Worm (Caenorhabditis elegans): ENCODE data around the gene gst-17.

Gene gst-17

ce11 chrII:13624330-13624729, 6.3 kb downstream of the gst-17 start, which contains the start of gene gst-16:
TSS of gene gst-16 (minus strand) at chrII:13624440.
- peak; percentile 9 for TF ChIP-seq lin-14 (GFP tag; optimal IDR thresholded peaks at IDR 0.05)
- peak; percentile 9 for TF ChIP-seq nhr-20 (tag; optimal IDR thresholded peaks at IDR 0.05)
- no peak for TF ChIP-seq efl-1 (optimal IDR thresholded peaks at IDR 0.05)
- TF ChIP-seq efl-1 (GFP tag; optimal IDR thresholded peaks at IDR 0.05 in 1 of 2), result peak in 1 of 2 experiments; percentile 82
- peak; percentile 97 for TF ChIP-seq skn-1 (tag; optimal IDR thresholded peaks at IDR 0.05)
- no peak for TF ChIP-seq fkh-8 (tag; optimal IDR thresholded peaks at IDR 0.05)
- no peak for TF ChIP-seq unc-130 (tag; optimal IDR thresholded peaks at IDR 0.05)

- TF ChIP-seq nhr-20 (tag; optimal IDR thresholded peaks at IDR 0.05) (peak; percentile 71), fkh-4 (tag; optimal IDR thresholded peaks at IDR 0.05; ENCODE audit: borderline replicate concordance) (no peak), egl-27 (tag; optimal IDR thresholded peaks at IDR 0.05) (no peak), snu-23 (GFP tag; optimal IDR thresholded peaks at IDR 0.05) (peak; percentile 4), nhr-85 (tag) (peak; percentile 77), nhr-71 (tag; optimal IDR thresholded peaks at IDR 0.05) (peak; percentile 29), ceh-63 (GFP tag; optimal IDR thresholded peaks at IDR 0.05) (no peak), pag-3 (tag; optimal IDR thresholded peaks at IDR 0.05; ENCODE audit: borderline replicate concordance, insufficient read depth) (no peak), fkh-8 (tag; optimal IDR thresholded peaks at IDR 0.05) (peak; percentile 2), lin-14 (GFP tag; optimal IDR thresholded peaks at IDR 0.05) (peak; percentile 50), skn-1 (tag; optimal IDR thresholded peaks at IDR 0.05) (peak; percentile 86)
Observed at ce11 chrII:13617808-13618207, 12.8 kb downstream of the gst-17 start, which contains the start of gene gst-12. TSS of gene gst-12 (minus strand) at chrII:13618061.

- TF ChIP-seq lin-15B (tag; optimal IDR thresholded peaks at IDR 0.05), result no peak
- TF ChIP-seq elt-2 (tag; optimal IDR thresholded peaks at IDR 0.05), result no peak
- no peak for TF ChIP-seq C34B4.2 (tag; optimal IDR thresholded peaks at IDR 0.05)
- no peak for TF ChIP-seq jun-1 (tag; optimal IDR thresholded peaks at IDR 0.05)
- no peak for TF ChIP-seq ces-1 (GFP tag; optimal IDR thresholded peaks at IDR 0.05)
- TF ChIP-seq unc-86 (tag; optimal IDR thresholded peaks at IDR 0.05), result no peak
- TF ChIP-seq dsc-1 (tag; optimal IDR thresholded peaks at IDR 0.05), result no peak
- TF ChIP-seq nhr-71 (tag; optimal IDR thresholded peaks at IDR 0.05), result peak; percentile 12
- no peak for TF ChIP-seq isw-1 (GFP tag; IDR thresholded peaks at IDR 0.05)
- peak; percentile 72 for TF ChIP-seq nhr-20 (tag; optimal IDR thresholded peaks at IDR 0.05)
- TF ChIP-seq nhr-90 (tag; optimal IDR thresholded peaks at IDR 0.05; ENCODE audit: poor library complexity), result no peak
- no peak for TF ChIP-seq efl-3 (GFP tag; optimal IDR thresholded peaks at IDR 0.05)
- TF ChIP-seq F16B12.6 (tag; optimal IDR thresholded peaks at IDR 0.05), result no peak
Observed at ce11 chrII:13616000-13616399, 14.6 kb downstream of the gst-17 start, which contains the start of gene gst-14. TSS of gene gst-14 (minus strand) at chrII:13616100.

- no peak for TF ChIP-seq hlh-17 (GFP tag; optimal IDR thresholded peaks at IDR 0.05; ENCODE audit: borderline replicate concordance)
- peak; percentile 4 for TF ChIP-seq fkh-8 (tag; optimal IDR thresholded peaks at IDR 0.05)
- TF ChIP-seq hlh-4 (tag; optimal IDR thresholded peaks at IDR 0.05), result no peak
- no peak for TF ChIP-seq grh-1 (GFP tag; IDR thresholded peaks at IDR 0.05)
- no peak for TF ChIP-seq ces-1 (GFP tag; optimal IDR thresholded peaks at IDR 0.05)
- no peak for TF ChIP-seq egl-27 (tag; optimal IDR thresholded peaks at IDR 0.05)
- no peak for TF ChIP-seq C34B4.2 (tag; optimal IDR thresholded peaks at IDR 0.05)
- TF ChIP-seq nhr-47 (tag; optimal IDR thresholded peaks at IDR 0.05), result no peak
- no peak for TF ChIP-seq irx-1 (tag; optimal IDR thresholded peaks at IDR 0.05)
- TF ChIP-seq nhr-20 (tag; optimal IDR thresholded peaks at IDR 0.05), result peak; percentile 13
- no peak for TF ChIP-seq swsn-7 (tag; optimal IDR thresholded peaks at IDR 0.05)
- TF ChIP-seq nhr-85 (tag), result peak; percentile 84
- TF ChIP-seq nhr-71 (tag; optimal IDR thresholded peaks at IDR 0.05), result peak; percentile 20
- TF ChIP-seq nhr-11 (tag; optimal IDR thresholded peaks at IDR 0.05), result no peak
- no peak for TF ChIP-seq pax-3 (tag; optimal IDR thresholded peaks at IDR 0.05)
- no peak for TF ChIP-seq fkh-4 (tag; optimal IDR thresholded peaks at IDR 0.05; ENCODE audit: borderline replicate concordance)
- no peak for TF ChIP-seq nhr-237 (tag; optimal IDR thresholded peaks at IDR 0.05)
- TF ChIP-seq elt-3 (tag; optimal IDR thresholded peaks at IDR 0.05), result no peak
- peak; percentile 70 for TF ChIP-seq lin-14 (GFP tag; optimal IDR thresholded peaks at IDR 0.05)
- TF ChIP-seq dpl-1 (GFP tag; optimal IDR thresholded peaks at IDR 0.05), result no peak
- TF ChIP-seq pag-3 (tag; optimal IDR thresholded peaks at IDR 0.05; ENCODE audit: borderline replicate concordance, insufficient read depth), result no peak
- TF ChIP-seq nhr-84 (tag; optimal IDR thresholded peaks at IDR 0.05), result no peak
- no peak for TF ChIP-seq zag-1 (tag; optimal IDR thresholded peaks at IDR 0.05)
- no peak for TF ChIP-seq ceh-88 (GFP tag; IDR thresholded peaks at IDR 0.05)
- TF ChIP-seq lin-39 (tag; optimal IDR thresholded peaks at IDR 0.05), result no peak
- no peak for TF ChIP-seq mep-1 (tag; optimal IDR thresholded peaks at IDR 0.05)
- no peak for TF ChIP-seq sptf-1 (tag; optimal IDR thresholded peaks at IDR 0.05)
- no peak for TF ChIP-seq nhr-90 (tag; optimal IDR thresholded peaks at IDR 0.05; ENCODE audit: poor library complexity)
- TF ChIP-seq ets-5 (GFP tag; IDR thresholded peaks at IDR 0.05), result no peak
- TF ChIP-seq ceh-90 (tag; optimal IDR thresholded peaks at IDR 0.05), result no peak
- no peak for TF ChIP-seq sox-4 (tag; optimal IDR thresholded peaks at IDR 0.05)
Observed at ce11 chrII:13614516-13614915, 16.1 kb downstream of the gst-17 start.
